Fruit fly (Drosophila melanogaster) whole organism, embryonic: ENCODE measurements around the gene CG10700.

Source experiments
- B-H1 ChIP-seq: fragments of 200-800 bp; sonication (Bioruptor generic); IDR thresholded peaks from 3 replicates; pipeline ENCODE4 v1.3.6; 2022; ENCODE audit warnings: missing biosample characterization, missing genetic modification characterization
- BEAF-32 ChIP-seq: fragments of 200-800 bp; sonication (Bioruptor generic); optimal IDR thresholded peaks from 3 replicates; lab custom pipeline; 2017; ENCODE audit warnings: missing biosample characterization, missing genetic modification characterization, mild to moderate bottlenecking, moderate library complexity, missing genetic modification reagents
- CG10321 ChIP-seq: fragments of 200-800 bp; sonication (Bioruptor generic); IDR thresholded peaks from 2 replicates; pipeline ENCODE4 v1.3.6; 2022; ENCODE audit warnings: missing biosample characterization, missing genetic modification characterization
- CG13424 ChIP-seq: fragments of 200-800 bp; sonication (Bioruptor generic); optimal IDR thresholded peaks from 2 replicates; lab custom pipeline; 2019; ENCODE audit warnings: missing biosample characterization, mild to moderate bottlenecking, missing genetic modification characterization, moderate library complexity
- CG13775 ChIP-seq: fragments of 200-800 bp; sonication (Bioruptor generic); optimal IDR thresholded peaks from 3 replicates; lab custom pipeline; 2017; ENCODE audit warnings: missing biosample characterization, mild to moderate bottlenecking, missing genetic modification characterization
- CG14860 ChIP-seq: fragments of 200-800 bp; sonication (Bioruptor generic); IDR thresholded peaks from 3 replicates; pipeline ENCODE4 v1.3.6; 2022; ENCODE audit warnings: missing biosample characterization, missing genetic modification characterization; ENCODE audit not compliant: partially characterized antibody
- CG18011 ChIP-seq: fragments of 200-800 bp; sonication (Bioruptor generic); optimal IDR thresholded peaks from 2 replicates; lab custom pipeline; 2017; ENCODE audit warnings: missing biosample characterization, missing genetic modification characterization, mild to moderate bottlenecking, moderate library complexity, missing genotype
- CG30020 ChIP-seq: fragments of 200-800 bp; optimal IDR thresholded peaks from 2 replicates; lab custom pipeline; 2019; ENCODE audit warnings: missing biosample characterization, mild to moderate bottlenecking, missing genetic modification characterization, moderate library complexity
- CG30403 ChIP-seq: fragments of 200-800 bp; sonication (Bioruptor generic); optimal IDR thresholded peaks from 3 replicates; lab custom pipeline; 2016; ENCODE audit warnings: missing biosample characterization, missing genetic modification characterization
- CG42726 ChIP-seq: fragments of 200-800 bp; sonication (Bioruptor generic); IDR thresholded peaks from 2 replicates; pipeline ENCODE4 v1.3.6; 2022; ENCODE audit warnings: missing biosample characterization, missing genetic modification characterization; ENCODE audit not compliant: partially characterized antibody
- CG4617 ChIP-seq: fragments of 200-800 bp; sonication (Bioruptor generic); optimal IDR thresholded peaks from 3 replicates; lab custom pipeline; 2016; ENCODE audit warnings: missing biosample characterization, missing genetic modification characterization, borderline replicate concordance
- CG5953 ChIP-seq: fragments of 200-800 bp; sonication (Bioruptor generic); IDR thresholded peaks from 2 replicates; pipeline ENCODE4 v1.3.6; 2022; ENCODE audit warnings: missing biosample characterization, missing genetic modification characterization
- CG6791 ChIP-seq: fragments of 200-800 bp; sonication (Bioruptor generic); IDR thresholded peaks from 3 replicates; pipeline ENCODE4 v1.3.6; 2022; ENCODE audit warnings: missing biosample characterization, missing genetic modification characterization; ENCODE audit not compliant: partially characterized antibody
- CG8089 ChIP-seq: fragments of 200-800 bp; sonication (Bioruptor generic); optimal IDR thresholded peaks from 3 replicates; lab custom pipeline; 2016; ENCODE audit warnings: missing biosample characterization, missing genetic modification characterization
- CG8388 ChIP-seq: fragments of 200-800 bp; sonication (Bioruptor generic); optimal IDR thresholded peaks from 2 replicates; lab custom pipeline; 2019; ENCODE audit warnings: missing biosample characterization, mild to moderate bottlenecking, missing genetic modification characterization, moderate library complexity
- Deaf1 ChIP-seq: fragments of 200-800 bp; optimal IDR thresholded peaks from 3 replicates; lab custom pipeline; 2019; ENCODE audit warnings: missing biosample characterization, mild to moderate bottlenecking, missing genetic modification characterization, moderate library complexity
- Dll ChIP-seq: fragments of 200-800 bp; sonication (Bioruptor generic); IDR thresholded peaks from 4 replicates; pipeline ENCODE4 v1.3.6; 2022; ENCODE audit warnings: missing biosample characterization, missing genetic modification characterization; ENCODE audit not compliant: partially characterized antibody
- Dp ChIP-seq: fragments of 200-800 bp; sonication (Bioruptor generic); optimal IDR thresholded peaks from 2 replicates; lab custom pipeline; 2018; ENCODE audit warnings: missing biosample characterization, mild to moderate bottlenecking, missing genetic modification characterization, moderate library complexity
- Dref ChIP-seq: fragments of 200-800 bp; sonication (Bioruptor generic); IDR thresholded peaks from 2 replicates; pipeline ENCODE4 v1.3.6; 2022; ENCODE audit warnings: missing biosample characterization, missing genetic modification characterization
- E2f1 ChIP-seq: fragments of 200-800 bp; sonication (Bioruptor generic); IDR thresholded peaks from 2 replicates; pipeline ENCODE4 v1.3.6; 2022; ENCODE audit warnings: missing biosample characterization, missing genetic modification characterization
- E2f2 ChIP-seq: fragments of 200-800 bp; sonication (Bioruptor generic); IDR thresholded peaks from 2 replicates; pipeline ENCODE4 v1.3.6; 2022; ENCODE audit warnings: missing biosample characterization, missing genetic modification characterization
- HLH4C ChIP-seq: fragments of 200-800 bp; sonication (Bioruptor generic); IDR thresholded peaks from 3 replicates; pipeline ENCODE4 v1.3.6; 2022; ENCODE audit warnings: missing biosample characterization, missing genetic modification characterization; ENCODE audit not compliant: partially characterized antibody
- MBD-R2 ChIP-seq: fragments of 200-800 bp; sonication (Bioruptor generic); IDR thresholded peaks from 2 replicates; pipeline ENCODE4 v1.3.6; 2022; ENCODE audit warnings: missing biosample characterization, missing genetic modification characterization
- Myb ChIP-seq: fragments of 200-800 bp; sonication (Bioruptor generic); optimal IDR thresholded peaks from 2 replicates; lab custom pipeline; 2016; ENCODE audit warnings: missing biosample characterization, missing genetic modification characterization
- NC2α ChIP-seq: fragments of 200-800 bp; sonication (Bioruptor generic); optimal IDR thresholded peaks from 2 replicates; lab custom pipeline; 2016; ENCODE audit warnings: missing biosample characterization, missing genetic modification characterization
- Optix ChIP-seq: fragments of 200-800 bp; sonication (Bioruptor generic); IDR thresholded peaks from 3 replicates; pipeline ENCODE4 v1.3.6; 2022; ENCODE audit warnings: missing biosample characterization, missing genetic modification characterization
- Sry-δ ChIP-seq: fragments of 200-800 bp; sonication (Bioruptor generic); optimal IDR thresholded peaks from 2 replicates; lab custom pipeline; 2016; ENCODE audit warnings: missing biosample characterization, missing genetic modification characterization
- abd-A ChIP-seq: fragments of 200-800 bp; sonication (Bioruptor generic); optimal IDR thresholded peaks from 3 replicates; lab custom pipeline; 2019; ENCODE audit warnings: missing biosample characterization, mild to moderate bottlenecking, missing genetic modification characterization, moderate library complexity
- amos ChIP-seq: fragments of 200-800 bp; sonication (Bioruptor generic); IDR thresholded peaks from 2 replicates; pipeline ENCODE4 v1.3.6; 2022; ENCODE audit warnings: missing biosample characterization, missing genetic modification characterization; ENCODE audit not compliant: partially characterized antibody
- ato ChIP-seq: fragments of 200-800 bp; sonication (Bioruptor generic); IDR thresholded peaks from 2 replicates; pipeline ENCODE4 v1.3.6; 2022; ENCODE audit warnings: missing biosample characterization, missing genetic modification characterization; ENCODE audit not compliant: partially characterized antibody
- bbx ChIP-seq: fragments of 200-800 bp; sonication (Bioruptor generic); IDR thresholded peaks from 2 replicates; pipeline ENCODE4 v1.3.6; 2022; ENCODE audit warnings: missing biosample characterization, missing genetic modification characterization; ENCODE audit not compliant: partially characterized antibody
- esg ChIP-seq: fragments of 200-800 bp; sonication (Bioruptor generic); conservative IDR thresholded peaks from 2 replicates; pipeline ENCODE4 v1.3.6; 2022; ENCODE audit warnings: missing biosample characterization, missing genetic modification characterization
- gfzf ChIP-seq: fragments of 200-800 bp; sonication (Bioruptor generic); optimal IDR thresholded peaks from 2 replicates; lab custom pipeline; 2016; ENCODE audit warnings: missing biosample characterization, mild to moderate bottlenecking, missing genetic modification characterization, moderate library complexity
- gro ChIP-seq: fragments of 200-800 bp; sonication (Bioruptor generic); optimal IDR thresholded peaks from 2 replicates; lab custom pipeline; 2016; ENCODE audit warnings: missing biosample characterization, missing genetic modification characterization
- gsb-n ChIP-seq: fragments of 200-800 bp; sonication (Bioruptor generic); optimal IDR thresholded peaks from 3 replicates; lab custom pipeline; 2018; ENCODE audit warnings: missing biosample characterization, mild to moderate bottlenecking, missing genetic modification characterization
- hb ChIP-seq: fragments of 200-800 bp; sonication (Bioruptor generic); IDR thresholded peaks from 3 replicates; pipeline ENCODE4 v1.3.6; 2022; ENCODE audit warnings: missing biosample characterization, missing genetic modification characterization; ENCODE audit not compliant: partially characterized antibody
- inv ChIP-seq: fragments of 200-800 bp; sonication (Bioruptor generic); IDR thresholded peaks from 2 replicates; pipeline ENCODE4 v1.3.6; 2022; ENCODE audit warnings: missing biosample characterization, missing genetic modification characterization; ENCODE audit not compliant: partially characterized antibody
- lov ChIP-seq, 2 experiments: fragments of 200-800 bp in 1 of 2; fragments of >200 bp in 1 of 2; sonication (Bioruptor generic) in 1 of 2; IDR thresholded peaks in 1 of 2; optimal IDR thresholded peaks in 1 of 2; 2 replicates in 1 of 2; 3 replicates in 1 of 2; pipeline versions ENCODE4 v1.3.6 to Lab custom; 2017 to 2022; ENCODE audit warnings: missing biosample characterization in 1 of 2, missing genetic modification characterization in 1 of 2
- nerfin-2 ChIP-seq: fragments of 200-800 bp; sonication (Bioruptor generic); IDR thresholded peaks from 2 replicates; pipeline ENCODE4 v1.3.6; 2022; ENCODE audit warnings: missing biosample characterization, missing genetic modification characterization; ENCODE audit not compliant: partially characterized antibody
- pzg ChIP-seq: fragments of 200-800 bp; sonication (Bioruptor generic); optimal IDR thresholded peaks from 3 replicates; lab custom pipeline; 2018; ENCODE audit warnings: missing biosample characterization, mild to moderate bottlenecking, missing genetic modification characterization, moderate library complexity
- row ChIP-seq: fragments of 200-800 bp; sonication (Bioruptor generic); IDR thresholded peaks from 3 replicates; pipeline ENCODE4 v1.3.6; 2022; ENCODE audit warnings: missing biosample characterization, missing genetic modification characterization
- sens ChIP-seq: fragments of 200-800 bp; sonication (Bioruptor generic); peaks from one replicate; lab custom pipeline; 2016; ENCODE audit warnings: missing biosample characterization, missing genetic modification characterization
- sna ChIP-seq: fragments of 200-800 bp; sonication (Bioruptor generic); IDR thresholded peaks from 2 replicates; pipeline ENCODE4 v1.3.6; 2022; ENCODE audit warnings: missing biosample characterization, missing genetic modification characterization; ENCODE audit not compliant: partially characterized antibody
- tna ChIP-seq: fragments of 200-800 bp; sonication (Bioruptor generic); IDR thresholded peaks from 2 replicates; pipeline ENCODE4 v1.3.6; 2022; ENCODE audit warnings: missing biosample characterization, missing genetic modification characterization; ENCODE audit not compliant: partially characterized antibody
- trem ChIP-seq: fragments of 200-800 bp; optimal IDR thresholded peaks from 3 replicates; lab custom pipeline; 2019; ENCODE audit warnings: missing biosample characterization, mild to moderate bottlenecking, missing genetic modification characterization, moderate library complexity
- unc-4 ChIP-seq: fragments of 200-800 bp; sonication (Bioruptor generic); IDR thresholded peaks from 2 replicates; pipeline ENCODE4 v1.3.6; 2022; ENCODE audit warnings: missing biosample characterization, missing genetic modification characterization; ENCODE audit not compliant: partially characterized antibody
- vnd ChIP-seq: fragments of 200-800 bp; sonication (Bioruptor generic); IDR thresholded peaks from 3 replicates; pipeline ENCODE4 v1.3.6; 2022; ENCODE audit warnings: missing biosample characterization, missing genetic modification characterization; ENCODE audit not compliant: partially characterized antibody
- zen2 ChIP-seq: fragments of 200-800 bp; sonication (Bioruptor generic); IDR thresholded peaks from 3 replicates; pipeline ENCODE4 v1.3.6; 2022; ENCODE audit warnings: missing biosample characterization, missing genetic modification characterization; ENCODE audit not compliant: partially characterized antibody

Gene CG10700

DNA sequence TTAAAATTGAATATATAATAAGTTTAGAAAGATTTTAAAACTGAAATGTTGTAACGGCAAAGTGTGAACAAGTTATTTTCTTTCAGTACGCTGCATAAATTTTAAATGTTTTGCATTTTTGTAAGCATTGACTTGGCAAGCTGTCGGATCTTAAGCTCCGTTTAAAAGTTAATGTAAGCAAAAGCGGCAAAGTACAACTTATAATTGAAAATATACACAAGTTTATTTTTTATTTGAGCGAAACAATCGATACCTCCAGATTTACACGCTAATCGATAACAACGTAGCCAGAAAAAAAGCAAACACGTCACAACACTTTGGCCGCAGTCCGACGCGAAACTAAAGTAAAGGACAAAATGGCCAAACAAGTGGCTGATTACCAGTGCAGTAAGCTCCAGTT lies 37.2 kb downstream of the CG10700 start, which contains the start of gene Catsup (continued):
- TF ChIP-seq CG13424 (tag; lab: Kevin White, UChicago) (no peak), NC2α (GFP tag; lab: Kevin White, UChicago) (no peak), Myb (GFP tag; lab: Kevin White, UChicago) (peak; percentile 46), B-H1 (GFP tag; lab: Robert Waterston, UW) (no peak), CG6791 (GFP tag; lab: Robert Waterston, UW) (peak; percentile 76), Sry-δ (GFP tag; lab: Kevin White, UChicago) (peak; percentile 61), amos (GFP tag; lab: Robert Waterston, UW) (peak; percentile 59), unc-4 (GFP tag; lab: Robert Waterston, UW) (peak; percentile 70), gro (no peak), CG18011 (GFP tag; lab: Kevin White, UChicago) (no peak), lov (optimal IDR thresholded peaks at IDR 0.05; lab: Kevin White, UChicago) (no peak), lov (GFP tag; IDR thresholded peaks at IDR 0.05; lab: Robert Waterston, UW) (no peak), HLH4C (GFP tag; lab: Robert Waterston, UW) (peak; percentile 77), sens (GFP tag; lab: Kevin White, UChicago) (peak; percentile 72), gfzf (GFP tag; lab: Kevin White, UChicago) (no peak), vnd (peak; percentile 49; the same call in 1 of the 3 replicates), MBD-R2 (GFP tag; lab: Robert Waterston, UW) (peak; percentile 71), CG30403 (GFP tag; lab: Kevin White, UChicago) (no peak), esg (GFP tag; lab: Robert Waterston, UW) (no peak), row (GFP tag; lab: Robert Waterston, UW) (peak; percentile 14; the same call in 1 of the 3 replicates), E2f1 (no peak), CG30020 (tag; lab: Kevin White, UChicago) (peak; percentile 78), Dref (peak; percentile 69), zen2 (GFP tag; lab: Robert Waterston, UW) (peak; percentile 43; the same call in 1 of the 3 replicates), BEAF-32 (GFP tag; lab: Kevin White, UChicago) (peak; percentile 73), Dll (GFP tag; lab: Robert Waterston, UW) (peak; percentile 85), hb (GFP tag; lab: Robert Waterston, UW) (peak; percentile 58; the same call in 1 of the 3 replicates), trem (peak; percentile 16), pzg (GFP tag; lab: Kevin White, UChicago) (peak; percentile 29), CG10321 (GFP tag; lab: Robert Waterston, UW) (no peak), tna (GFP tag; lab: Robert Waterston, UW) (peak; percentile 64), Deaf1 (tag; lab: Kevin White, UChicago) (no peak), inv (GFP tag; lab: Robert Waterston, UW) (peak; percentile 61), ato (GFP tag; lab: Robert Waterston, UW) (0 out of 2 replicates have a peak, but pooled peaks have one; percentile 18), nerfin-2 (GFP tag; lab: Robert Waterston, UW) (peak; percentile 56; the same call in 1 of the 2 replicates), CG8388 (GFP tag; lab: Kevin White, UChicago) (no peak), gsb-n (tag; lab: Kevin White, UChicago) (no peak), sna (GFP tag; lab: Robert Waterston, UW) (peak; percentile 78), Optix (GFP tag; lab: Robert Waterston, UW) (no peak), CG4617 (GFP tag; lab: Kevin White, UChicago) (peak; percentile 17), CG14860 (GFP tag; lab: Robert Waterston, UW) (peak; percentile 47; the same call in 2 of the 3 replicates), E2f2 (GFP tag; lab: Robert Waterston, UW) (peak; percentile 39; the same call in 1 of the 2 replicates), bbx (GFP tag; lab: Robert Waterston, UW) (peak; percentile 61), CG8089 (GFP tag; lab: Kevin White, UChicago) (no peak), CG5953 (no peak), Dp (GFP tag; lab: Kevin White, UChicago) (peak; percentile 21), abd-A (tag; lab: Kevin White, UChicago) (no peak), CG13775 (GFP tag; lab: Kevin White, UChicago) (no peak), CG42726 (GFP tag; lab: Robert Waterston, UW) (no peak)
